Fruit fly (Drosophila melanogaster): ENCODE results near the gene elav.

elav gene

dm6 chrX:546372-547006 lies 23.5 kb upstream of the elav start (continued):
- no peak for TF ChIP-seq CG12104 (GFP tag; optimal IDR thresholded peaks at IDR 0.05)
- TF ChIP-seq Side (GFP tag; optimal IDR thresholded peaks at IDR 0.05): no peak
- TF ChIP-seq bbx (GFP tag; IDR thresholded peaks at IDR 0.05; ENCODE audit: partially characterized antibody): 0 out of 2 replicates have a peak, but pooled peaks have one; percentile 11
- TF ChIP-seq CG31224 (GFP tag; IDR thresholded peaks at IDR 0.05): peak; percentile 94
- TF ChIP-seq Nf-YC (tag; optimal IDR thresholded peaks at IDR 0.05): peak; percentile 98
- peak; percentile 76 for TF ChIP-seq phol (tag; optimal IDR thresholded peaks at IDR 0.05)
- peak; percentile 29 for TF ChIP-seq CG15514 (GFP tag; optimal IDR thresholded peaks at IDR 0.05)
- TF ChIP-seq az2 (GFP tag; optimal IDR thresholded peaks at IDR 0.05): no peak
- no peak for TF ChIP-seq CG4424 (GFP tag; optimal IDR thresholded peaks at IDR 0.05)
- TF ChIP-seq CG1792 (GFP tag; optimal IDR thresholded peaks at IDR 0.05): no peak
- TF ChIP-seq crp (GFP tag; optimal IDR thresholded peaks at IDR 0.05): peak; percentile 27 to 75

- TF ChIP-seq bbx (GFP tag; IDR thresholded peaks at IDR 0.05; ENCODE audit: partially characterized antibody): no peak
- no peak for TF ChIP-seq MBD-R2 (GFP tag; IDR thresholded peaks at IDR 0.05)
- peak; percentile 87 for TF ChIP-seq crol (GFP tag; IDR thresholded peaks at IDR 0.05)
- TF ChIP-seq CG6854 (GFP tag; optimal IDR thresholded peaks at IDR 0.05): peak; percentile 9
- TF ChIP-seq CG18599 (GFP tag; optimal IDR thresholded peaks at IDR 0.05): peak; percentile 42
- TF ChIP-seq CG10543 (GFP tag; optimal IDR thresholded peaks at IDR 0.05): peak; percentile 36
- TF ChIP-seq Deaf1 (tag; optimal IDR thresholded peaks at IDR 0.05): peak; percentile 27
- peak; percentile 93 for TF ChIP-seq abd-A (tag; optimal IDR thresholded peaks at IDR 0.05)
- TF ChIP-seq CG13894 (tag; optimal IDR thresholded peaks at IDR 0.05): peak; percentile 22
Observed at dm6 chrX:542069-542468, 19.0 kb upstream of the elav start.

dm6 chrX:529724-530603 lies 6.9 kb upstream of the elav start, which contains the start of the genes CG4293 and Appl:
Gene CG4293 (minus strand): TSS chrX:530291.
Gene Appl (plus strand): TSS chrX:530501.
- TF ChIP-seq CG3995 (GFP tag; optimal IDR thresholded peaks at IDR 0.05) (no peak), dmrt99B (tag; optimal IDR thresholded peaks at IDR 0.05) (no peak), CG9437 (GFP tag; optimal IDR thresholded peaks at IDR 0.05) (no peak), Mrtf (GFP tag; IDR thresholded peaks at IDR 0.05) (no peak), CG9932 (GFP tag; IDR thresholded peaks at IDR 0.05) (peak; percentile 33; the same call in 1 of the 2 replicates), CG10274 (GFP tag; optimal IDR thresholded peaks at IDR 0.05) (no peak), unpg (GFP tag; optimal IDR thresholded peaks at IDR 0.05) (no peak), Atf3 (GFP tag; optimal IDR thresholded peaks at IDR 0.05) (no peak), ATbp (GFP tag; optimal IDR thresholded peaks at IDR 0.05) (no peak), eve (GFP tag; optimal IDR thresholded peaks at IDR 0.05) (no peak), Med (GFP tag) (peak; percentile 42), HLH4C (GFP tag; IDR thresholded peaks at IDR 0.05; ENCODE audit: partially characterized antibody) (no peak), p53 (GFP tag; optimal IDR thresholded peaks at IDR 0.05) (peak; percentile 70), Abd-B (GFP tag; optimal IDR thresholded peaks at IDR 0.05) (no peak), CG14050 (GFP tag; IDR thresholded peaks at IDR 0.05) (no peak), vnd (GFP tag; IDR thresholded peaks at IDR 0.05; ENCODE audit: partially characterized antibody) (no peak), grau (tag; optimal IDR thresholded peaks at IDR 0.05) (no peak), CG13287 (GFP tag; IDR thresholded peaks at IDR 0.05; ENCODE audit: partially characterized antibody) (peak; percentile 39; the same call in 1 of the 2 replicates), Sin3A (optimal IDR thresholded peaks at IDR 0.05) (peak; percentile 38), toy (GFP tag; IDR thresholded peaks at IDR 0.05) (no peak), CG6683 (GFP tag; optimal IDR thresholded peaks at IDR 0.05) (no peak), CG12744 (GFP tag; optimal IDR thresholded peaks at IDR 0.05) (no peak), slbo (GFP tag; IDR thresholded peaks at IDR 0.05) (no peak), CG31224 (GFP tag; IDR thresholded peaks at IDR 0.05) (no peak), Fer2 (tag; optimal IDR thresholded peaks at IDR 0.05) (no peak), nom (GFP tag; optimal IDR thresholded peaks at IDR 0.05) (peak; percentile 1), dysf (GFP tag; IDR thresholded peaks at IDR 0.05) (no peak)

Measured in whole organism, embryonic.